Worm (Caenorhabditis elegans): ENCODE results near the gene swsn-7.

swsn-7 gene

DNA sequence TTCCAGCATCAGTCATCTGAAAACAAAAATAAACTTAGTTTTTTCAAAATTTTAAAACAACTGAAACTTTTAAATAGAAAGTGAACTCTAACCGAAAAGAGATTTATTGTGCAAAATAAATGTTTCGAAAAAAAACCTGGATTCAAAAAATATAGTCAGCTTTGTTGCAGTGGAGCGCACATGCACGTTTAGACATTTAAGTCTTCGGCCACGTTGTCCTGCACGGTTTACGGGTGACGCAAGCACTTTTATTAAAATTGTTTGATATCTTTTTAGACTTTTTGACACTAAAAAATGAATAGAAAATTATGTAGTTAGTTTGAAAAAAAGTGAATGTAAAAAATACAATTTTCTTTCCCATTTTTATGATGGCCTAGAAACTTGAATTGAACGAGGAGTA is 11.9 kb upstream of the swsn-7 start, which contains the start of the genes ubh-4 and algn-6 (continued):
- TF ChIP-seq lin-35 (GFP tag; optimal IDR thresholded peaks at IDR 0.05), result no peak
- peak; percentile 54 for TF ChIP-seq athp-1 (tag; optimal IDR thresholded peaks at IDR 0.05)
- no peak for TF ChIP-seq atf-7 (tag; optimal IDR thresholded peaks at IDR 0.05)
- peak; percentile 87 for TF ChIP-seq attf-5 (GFP tag; optimal IDR thresholded peaks at IDR 0.05)
- TF ChIP-seq unc-130 (GFP tag; optimal IDR thresholded peaks at IDR 0.05), result peak; percentile 89
- TF ChIP-seq hsf-1 (GFP tag; IDR thresholded peaks at IDR 0.05), result no peak
- TF ChIP-seq ets-4 (GFP tag; optimal IDR thresholded peaks at IDR 0.05), result no peak
- peak; percentile 48 for TF ChIP-seq efl-1 (GFP tag; optimal IDR thresholded peaks at IDR 0.05)
- TF ChIP-seq xnd-1 (tag; optimal IDR thresholded peaks at IDR 0.05), result peak; percentile 25
- no peak for TF ChIP-seq hlh-26 (GFP tag; conservative IDR thresholded peaks at IDR 0.05)
- no peak for TF ChIP-seq zfh-2 (GFP tag; conservative IDR thresholded peaks at IDR 0.05)
- TF ChIP-seq chd-7 (tag; optimal IDR thresholded peaks at IDR 0.05), result no peak
- peak; percentile 43 for TF ChIP-seq K12H6.12 (tag; optimal IDR thresholded peaks at IDR 0.05)
- TF ChIP-seq snpc-3.4 (tag; optimal IDR thresholded peaks at IDR 0.05), result peak; percentile 16
- TF ChIP-seq egl-44 (GFP tag; IDR thresholded peaks at IDR 0.05), result 0 out of 2 replicates have a peak, but pooled peaks have one; percentile 13
- TF ChIP-seq lin-40 (tag; optimal IDR thresholded peaks at IDR 0.05), result peak; percentile 16
- TF ChIP-seq ztf-25 (GFP tag; IDR thresholded peaks at IDR 0.05), result 0 out of 2 replicates have a peak, but pooled peaks have one; percentile 29
- no peak for TF ChIP-seq ceh-79 (tag; optimal IDR thresholded peaks at IDR 0.05)
- peak; percentile 69; the same call in 1 of the 2 replicates for TF ChIP-seq ceh-91 (GFP tag; IDR thresholded peaks at IDR 0.05)
- TF ChIP-seq T26A5.8 (tag; optimal IDR thresholded peaks at IDR 0.05), result no peak
- no peak for TF ChIP-seq lin-26 (GFP tag; IDR thresholded peaks at IDR 0.05)
- no peak for TF ChIP-seq attf-6 (GFP tag; IDR thresholded peaks at IDR 0.05)
- TF ChIP-seq Y79H2A.3 (GFP tag; conservative IDR thresholded peaks at IDR 0.05), result 0 out of 2 replicates have a peak, but pooled peaks have one; percentile 24
- no peak for TF ChIP-seq snpc-4 (GFP tag; optimal IDR thresholded peaks at IDR 0.05)
- peak; percentile 24 to 40 (median 29) for TF ChIP-seq snpc-4 (tag; optimal IDR thresholded peaks at IDR 0.05)
- peak; percentile 61; the same call in 1 of the 2 replicates for TF ChIP-seq madf-3 (GFP tag; IDR thresholded peaks at IDR 0.05)
- TF ChIP-seq tbp1 (GFP tag; optimal IDR thresholded peaks at IDR 0.05), result peak; percentile 44
- TF ChIP-seq cebp-1 (GFP tag; IDR thresholded peaks at IDR 0.05), result no peak
- TF ChIP-seq cebp-1 (tag; optimal IDR thresholded peaks at IDR 0.05), result peak; percentile 32
- peak; percentile 61 for TF ChIP-seq madf-6 (GFP tag; IDR thresholded peaks at IDR 0.05)
- no peak for TF ChIP-seq nhr-90 (tag; optimal IDR thresholded peaks at IDR 0.05)
- TF ChIP-seq mcd-1 (GFP tag; IDR thresholded peaks at IDR 0.05), result peak; percentile 89
- TF ChIP-seq Y53F4B.3 (GFP tag; IDR thresholded peaks at IDR 0.05), result no peak
- peak; percentile 78 for TF ChIP-seq attf-3 (GFP tag; conservative IDR thresholded peaks at IDR 0.05)
- 0 out of 2 replicates have a peak, but pooled peaks have one; percentile 24 for TF ChIP-seq rcor-1 (GFP tag; IDR thresholded peaks at IDR 0.05)
- no peak for TF ChIP-seq Y95B8A.8 (GFP tag; IDR thresholded peaks at IDR 0.05)
- TF ChIP-seq F10E7.11 (tag; optimal IDR thresholded peaks at IDR 0.05), result no peak
- no peak for TF ChIP-seq fkh-3 (tag; optimal IDR thresholded peaks at IDR 0.05)
- no peak for TF ChIP-seq repo-1 (tag; optimal IDR thresholded peaks at IDR 0.05)
- TF ChIP-seq lsl-1 (GFP tag; optimal IDR thresholded peaks at IDR 0.05), result peak; percentile 87
- TF ChIP-seq lsy-27 (tag; optimal IDR thresholded peaks at IDR 0.05; ENCODE audit: borderline replicate concordance, insufficient read depth), result no peak
- TF ChIP-seq egrh-3 (GFP tag; IDR thresholded peaks at IDR 0.05), result peak; percentile 21; the same call in 1 of the 2 replicates
- TF ChIP-seq snpc-1.3 (tag; optimal IDR thresholded peaks at IDR 0.05; ENCODE audit: insufficient read depth), result peak; percentile 3
- no peak for TF ChIP-seq F57C9.4 (tag; optimal IDR thresholded peaks at IDR 0.05)
- TF ChIP-seq dpl-1 (GFP tag; optimal IDR thresholded peaks at IDR 0.05), result peak; percentile 21
